Worm (Caenorhabditis elegans): Measurements from ENCODE around the gene fbxa-73.

DNA sequence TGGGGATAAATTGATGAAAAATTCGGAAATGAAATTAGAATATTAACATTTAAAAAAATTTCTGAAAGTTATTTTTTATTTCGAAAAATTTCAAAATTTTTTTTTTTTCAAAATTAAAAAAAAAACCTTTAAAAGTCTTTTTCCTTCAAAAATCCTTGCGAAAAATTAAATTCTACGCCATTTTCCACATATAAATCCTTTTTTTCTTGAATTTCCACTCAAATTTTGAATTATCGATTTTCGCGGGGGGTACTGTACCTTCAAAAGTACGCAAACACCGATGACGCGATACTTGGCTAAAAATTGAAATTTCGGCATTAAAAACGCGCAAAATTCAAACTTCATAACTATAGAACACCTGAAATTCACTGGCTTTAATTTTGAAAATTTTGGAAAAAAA, 42.6 kb upstream of the fbxa-73 start:
- TF ChIP-seq atf-7 (tag; optimal IDR thresholded peaks at IDR 0.05) (no peak), cebp-1 (GFP tag; IDR thresholded peaks at IDR 0.05) (no peak), cebp-1 (tag; optimal IDR thresholded peaks at IDR 0.05) (no peak), repo-1 (tag; optimal IDR thresholded peaks at IDR 0.05) (no peak), let-607 (tag; optimal IDR thresholded peaks at IDR 0.05) (no peak)
